Worm (Caenorhabditis elegans): ENCODE data around the gene C50E3.11.

- no peak for TF ChIP-seq nhr-11 (tag; optimal IDR thresholded peaks at IDR 0.05)
- TF ChIP-seq ztf-4 (tag; optimal IDR thresholded peaks at IDR 0.05): no peak
- TF ChIP-seq ztf-11 (tag; optimal IDR thresholded peaks at IDR 0.05): no peak
- no peak for TF ChIP-seq unc-62 (GFP tag; optimal IDR thresholded peaks at IDR 0.05)
- no peak for TF ChIP-seq egl-27 (tag; optimal IDR thresholded peaks at IDR 0.05)
- TF ChIP-seq elt-1 (tag; optimal IDR thresholded peaks at IDR 0.05): no peak
- TF ChIP-seq Y55F3AM.14 (GFP tag; optimal IDR thresholded peaks at IDR 0.05): no peak
Measured at ce11 chrV:7624152-7624551, 20.9 kb upstream of the C50E3.11 start, which contains the start of gene C50E3.13.
